Worm (Caenorhabditis elegans): ENCODE measurements around the gene phb-2.
A peak's percentile ranks its signal among the peaks of the same experiment; 100 is the strongest.

The phb-2 gene

DNA sequence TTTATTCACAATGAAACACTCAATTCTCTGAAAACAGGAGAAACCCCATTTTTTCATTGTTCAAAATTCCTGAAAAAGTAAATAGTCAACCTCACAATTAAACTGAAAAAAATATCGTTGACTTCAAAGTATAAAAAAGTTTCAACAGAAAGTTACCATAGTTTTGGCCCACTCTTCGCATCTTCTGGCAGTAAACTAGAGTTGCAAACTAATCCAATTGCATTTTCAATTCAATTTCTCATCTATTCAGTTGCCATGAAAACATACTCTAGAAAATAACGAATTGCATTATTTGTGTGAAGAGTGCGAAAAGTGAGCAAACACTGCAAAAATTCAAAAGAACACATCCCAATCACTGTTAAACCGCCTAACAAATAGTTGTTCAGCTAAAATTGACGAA lies 12.5 kb downstream of the phb-2 start, which contains the start of gene F13H8.3:
F13H8.3 (plus strand) TSS at position 301 of the 400 bp plus-strand sequence.
- TF ChIP-seq odd-2 (tag; optimal IDR thresholded peaks at IDR 0.05) (no peak), unc-3 (GFP tag; conservative IDR thresholded peaks at IDR 0.05) (no peak), unc-3 (tag; optimal IDR thresholded peaks at IDR 0.05) (no peak), hlh-30 (tag; optimal IDR thresholded peaks at IDR 0.05; ENCODE audit: insufficient read depth) (no peak), ama-1 (optimal IDR thresholded peaks at IDR 0.05) (no peak), K09A11.1 (tag; optimal IDR thresholded peaks at IDR 0.05; ENCODE audit: insufficient read depth) (no peak), ahr-1 (tag; optimal IDR thresholded peaks at IDR 0.05) (no peak), ceh-19 (GFP tag; optimal IDR thresholded peaks at IDR 0.05) (no peak), fkh-10 (GFP tag; optimal IDR thresholded peaks at IDR 0.05) (no peak), ceh-48 (tag; optimal IDR thresholded peaks at IDR 0.05) (no peak)

- TF ChIP-seq ceh-45 (GFP tag; IDR thresholded peaks at IDR 0.05): no peak
- no peak for TF ChIP-seq K02D7.2 (tag; optimal IDR thresholded peaks at IDR 0.05)
- TF ChIP-seq ceh-31 (tag; optimal IDR thresholded peaks at IDR 0.05): no peak
- no peak for TF ChIP-seq tbx-7 (tag; optimal IDR thresholded peaks at IDR 0.05)
- TF ChIP-seq sdc-2 (tag; optimal IDR thresholded peaks at IDR 0.05): no peak
- TF ChIP-seq ceh-9 (tag; optimal IDR thresholded peaks at IDR 0.05): no peak
These were observed 16.8 kb downstream of the phb-2 start, which contains the start of gene F13H8.8 for ce11 chrII:6267983-6268382. Gene F13H8.8, minus strand, starts transcription at chrII:6268083.

- peak; percentile 82 for TF ChIP-seq ceh-31 (tag; optimal IDR thresholded peaks at IDR 0.05)
- peak; percentile 53 for TF ChIP-seq C08G9.2 (tag; optimal IDR thresholded peaks at IDR 0.05)
- peak; percentile 19 for TF ChIP-seq unc-55 (GFP tag; optimal IDR thresholded peaks at IDR 0.05)
- TF ChIP-seq npax-4 (tag; optimal IDR thresholded peaks at IDR 0.05): no peak
- TF ChIP-seq che-1 (tag; optimal IDR thresholded peaks at IDR 0.05): no peak
- TF ChIP-seq unc-42 (tag; optimal IDR thresholded peaks at IDR 0.05): peak; percentile 79
- TF ChIP-seq lim-6 (tag; optimal IDR thresholded peaks at IDR 0.05): no peak
- TF ChIP-seq rnt-1 (tag; optimal IDR thresholded peaks at IDR 0.05): peak; percentile 31
- TF ChIP-seq tbx-2 (tag; optimal IDR thresholded peaks at IDR 0.05): peak; percentile 73
- TF ChIP-seq fax-1 (tag; optimal IDR thresholded peaks at IDR 0.05): peak; percentile 32
- TF ChIP-seq odd-2 (tag; optimal IDR thresholded peaks at IDR 0.05): no peak
- TF ChIP-seq ceh-18 (tag; optimal IDR thresholded peaks at IDR 0.05): peak; percentile 20
- TF ChIP-seq tbx-7 (tag; optimal IDR thresholded peaks at IDR 0.05): peak; percentile 22
- no peak for TF ChIP-seq ceh-19 (GFP tag; optimal IDR thresholded peaks at IDR 0.05)
- TF ChIP-seq ref-2 (tag; optimal IDR thresholded peaks at IDR 0.05): peak; percentile 71
- TF ChIP-seq ceh-22 (tag; optimal IDR thresholded peaks at IDR 0.05): no peak
- TF ChIP-seq F13H6.1 (tag; optimal IDR thresholded peaks at IDR 0.05): peak; percentile 41
- no peak for TF ChIP-seq Y22D7AL.16 (tag; optimal IDR thresholded peaks at IDR 0.05)
- peak; percentile 40 for TF ChIP-seq ceh-2 (tag; optimal IDR thresholded peaks at IDR 0.05)
- TF ChIP-seq ets-4 (tag; optimal IDR thresholded peaks at IDR 0.05): no peak
- TF ChIP-seq hlh-13 (GFP tag; optimal IDR thresholded peaks at IDR 0.05): no peak
- TF ChIP-seq nfya-1 (tag; optimal IDR thresholded peaks at IDR 0.05): peak; percentile 80
- peak; percentile 25 for TF ChIP-seq elt-2 (tag; optimal IDR thresholded peaks at IDR 0.05)
- TF ChIP-seq sox-2 (GFP tag; IDR thresholded peaks at IDR 0.05): peak; percentile 7; the same call in 1 of the 2 replicates
- no peak for TF ChIP-seq ceh-9 (tag; optimal IDR thresholded peaks at IDR 0.05)
- peak; percentile 57 for TF ChIP-seq ceh-14 (tag; optimal IDR thresholded peaks at IDR 0.05)
- TF ChIP-seq C38D4.7 (GFP tag; optimal IDR thresholded peaks at IDR 0.05): no peak
- peak; percentile 24 for TF ChIP-seq zip-5 (tag; optimal IDR thresholded peaks at IDR 0.05)
- no peak for TF ChIP-seq hlh-8 (tag; optimal IDR thresholded peaks at IDR 0.05)
- no peak for TF ChIP-seq hlh-15 (tag; optimal IDR thresholded peaks at IDR 0.05)
- peak; percentile 18 for TF ChIP-seq ceh-48 (tag; optimal IDR thresholded peaks at IDR 0.05)
- peak; percentile 16 for TF ChIP-seq pax-1 (tag; optimal IDR thresholded peaks at IDR 0.05)
- TF ChIP-seq unc-86 (tag; optimal IDR thresholded peaks at IDR 0.05): no peak
- no peak for TF ChIP-seq ceh-30 (tag; optimal IDR thresholded peaks at IDR 0.05)
- peak; percentile 51 for TF ChIP-seq ceh-34 (tag; optimal IDR thresholded peaks at IDR 0.05)
- TF ChIP-seq pat-9 (tag; optimal IDR thresholded peaks at IDR 0.05): no peak
These were observed 18.7 kb downstream of the phb-2 start, which contains the start of gene F13H8.2 for ce11 chrII:6269805-6270414. Gene F13H8.2, plus strand, starts transcription at chrII:6270364.
